Fruit fly (Drosophila melanogaster): ENCODE measurements around the gene CG7131.

CG7131 gene

DNA sequence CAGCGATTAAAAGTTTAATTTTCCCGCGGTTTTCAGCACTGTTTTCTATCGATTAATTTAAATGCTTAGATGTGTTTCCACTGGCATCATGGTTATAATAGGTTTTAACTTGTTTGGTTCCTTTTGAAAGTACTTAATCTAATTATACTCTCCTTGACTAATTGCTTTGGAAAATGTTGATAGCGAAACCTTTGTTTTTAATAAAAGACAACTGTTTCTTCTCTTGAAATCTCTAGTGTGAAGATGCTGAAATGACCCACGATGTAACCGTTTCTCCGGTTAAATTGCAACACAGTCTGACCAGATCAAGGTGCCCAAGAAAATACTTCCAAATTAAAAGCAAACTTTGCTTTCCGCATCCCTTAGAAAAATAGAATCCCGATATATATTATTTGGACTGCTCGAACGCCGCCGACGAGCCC lies 10.3 kb upstream of the CG7131 start, which contains the start of gene Dlc90F (continued):
- TF ChIP-seq NfI (GFP tag; optimal IDR thresholded peaks at IDR 0.05): peak; percentile 80
- TF ChIP-seq CG1603 (tag; optimal IDR thresholded peaks at IDR 0.05): peak; percentile 75
- peak; percentile 67 for TF ChIP-seq twi (tag; optimal IDR thresholded peaks at IDR 0.05)
- TF ChIP-seq CG6683 (GFP tag; optimal IDR thresholded peaks at IDR 0.05): no peak
- no peak for TF ChIP-seq toy (GFP tag; IDR thresholded peaks at IDR 0.05)
- TF ChIP-seq CG34376 (GFP tag; optimal IDR thresholded peaks at IDR 0.05): no peak
- no peak; the same call in none of the 2 replicates for TF ChIP-seq MBD-R2 (GFP tag; IDR thresholded peaks at IDR 0.05)
- peak; percentile 19 for TF ChIP-seq CG12236 (GFP tag; optimal IDR thresholded peaks at IDR 0.05)
- peak; percentile 82 for TF ChIP-seq grau (tag; optimal IDR thresholded peaks at IDR 0.05)
- peak; percentile 38 for TF ChIP-seq CG31388 (GFP tag; optimal IDR thresholded peaks at IDR 0.05)
- peak; percentile 12 for TF ChIP-seq CG12104 (GFP tag; optimal IDR thresholded peaks at IDR 0.05)
- TF ChIP-seq chif (GFP tag; optimal IDR thresholded peaks at IDR 0.05): peak; percentile 66 to 83
- TF ChIP-seq CG3847 (GFP tag; IDR thresholded peaks at IDR 0.05): peak; percentile 86
- TF ChIP-seq pan (optimal IDR thresholded peaks at IDR 0.05): no peak
- TF ChIP-seq pan (GFP tag; optimal IDR thresholded peaks at IDR 0.05 in 1 of 2, IDR thresholded peaks at IDR 0.05 in 1 of 2): peak in 1 of 2 experiments; percentile 81
- TF ChIP-seq insv (GFP tag; optimal IDR thresholded peaks at IDR 0.05): peak in 1 of 2 experiments; percentile 19
- TF ChIP-seq CG5180 (GFP tag; optimal IDR thresholded peaks at IDR 0.05): no peak
- TF ChIP-seq CG10565 (GFP tag; optimal IDR thresholded peaks at IDR 0.05): no peak
- TF ChIP-seq cad (GFP tag; optimal IDR thresholded peaks at IDR 0.05): no peak
- no peak for TF ChIP-seq cas (GFP tag; IDR thresholded peaks at IDR 0.05)
- TF ChIP-seq CG6272 (GFP tag; IDR thresholded peaks at IDR 0.05): peak; percentile 72
- peak; percentile 55 for TF ChIP-seq CG3163 (GFP tag; optimal IDR thresholded peaks at IDR 0.05)
- TF ChIP-seq CG12391 (tag; optimal IDR thresholded peaks at IDR 0.05): peak; percentile 86
- TF ChIP-seq CG33557 (GFP tag; optimal IDR thresholded peaks at IDR 0.05): peak; percentile 47
- TF ChIP-seq h (optimal IDR thresholded peaks at IDR 0.05): no peak
- peak; percentile 61; the same call in 1 of the 2 replicates for TF ChIP-seq seq (GFP tag; IDR thresholded peaks at IDR 0.05)
- TF ChIP-seq Ssrp (tag; optimal IDR thresholded peaks at IDR 0.05): peak; percentile 84
- TF ChIP-seq CG1602 (GFP tag; optimal IDR thresholded peaks at IDR 0.05): peak; percentile 75
- TF ChIP-seq lov (optimal IDR thresholded peaks at IDR 0.05): no peak
- no peak for TF ChIP-seq lov (GFP tag; IDR thresholded peaks at IDR 0.05)
- peak; percentile 90 for TF ChIP-seq Ptx1 (GFP tag; IDR thresholded peaks at IDR 0.05)
- TF ChIP-seq PHDP (tag; optimal IDR thresholded peaks at IDR 0.05): peak; percentile 68
- peak; percentile 85 for TF ChIP-seq tgo (GFP tag; IDR thresholded peaks at IDR 0.05)
- 0 out of 2 replicates have a peak, but pooled peaks have one; percentile 47 for TF ChIP-seq amos (GFP tag; IDR thresholded peaks at IDR 0.05; ENCODE audit: partially characterized antibody)
- TF ChIP-seq her (GFP tag; optimal IDR thresholded peaks at IDR 0.05): peak; percentile 54
- TF ChIP-seq CG8089 (GFP tag; optimal IDR thresholded peaks at IDR 0.05): peak; percentile 59
- no peak for TF ChIP-seq psq (GFP tag; optimal IDR thresholded peaks at IDR 0.05)
- peak; percentile 65 for TF ChIP-seq CG3995 (GFP tag; optimal IDR thresholded peaks at IDR 0.05)
- TF ChIP-seq CG17829 (tag; optimal IDR thresholded peaks at IDR 0.05): peak; percentile 81
- no peak for TF ChIP-seq CG6254 (GFP tag; optimal IDR thresholded peaks at IDR 0.05)
- TF ChIP-seq CG11504 (tag; optimal IDR thresholded peaks at IDR 0.05): peak; percentile 79
- peak; percentile 78 for TF ChIP-seq CG10366 (GFP tag; IDR thresholded peaks at IDR 0.05)
- TF ChIP-seq nerfin-2 (GFP tag; IDR thresholded peaks at IDR 0.05; ENCODE audit: partially characterized antibody): no peak
- peak; percentile 50 for TF ChIP-seq Mad (GFP tag; optimal IDR thresholded peaks at IDR 0.05)
- peak; percentile 77 for TF ChIP-seq pum (GFP tag; optimal IDR thresholded peaks at IDR 0.05)
- TF ChIP-seq Dek (tag; optimal IDR thresholded peaks at IDR 0.05): peak; percentile 73
- TF ChIP-seq aop (GFP tag; IDR thresholded peaks at IDR 0.05): 0 out of 2 replicates have a peak, but pooled peaks have one; percentile 27
- peak; percentile 65 for TF ChIP-seq NFAT (GFP tag; IDR thresholded peaks at IDR 0.05)
- TF ChIP-seq Chrac-16 (GFP tag; optimal IDR thresholded peaks at IDR 0.05): peak; percentile 84
- peak; percentile 82 for TF ChIP-seq Atf-2 (GFP tag; optimal IDR thresholded peaks at IDR 0.05)
- peak; percentile 84 for TF ChIP-seq Hmr (GFP tag; optimal IDR thresholded peaks at IDR 0.05)
- peak; percentile 26 for TF ChIP-seq Deaf1 (tag; optimal IDR thresholded peaks at IDR 0.05)

Data from whole organism, embryonic.